Worm (Caenorhabditis elegans): ENCODE data around the gene ttr-12.
A peak's percentile ranks its signal among the peaks of the same experiment; 100 is the strongest.

DNA sequence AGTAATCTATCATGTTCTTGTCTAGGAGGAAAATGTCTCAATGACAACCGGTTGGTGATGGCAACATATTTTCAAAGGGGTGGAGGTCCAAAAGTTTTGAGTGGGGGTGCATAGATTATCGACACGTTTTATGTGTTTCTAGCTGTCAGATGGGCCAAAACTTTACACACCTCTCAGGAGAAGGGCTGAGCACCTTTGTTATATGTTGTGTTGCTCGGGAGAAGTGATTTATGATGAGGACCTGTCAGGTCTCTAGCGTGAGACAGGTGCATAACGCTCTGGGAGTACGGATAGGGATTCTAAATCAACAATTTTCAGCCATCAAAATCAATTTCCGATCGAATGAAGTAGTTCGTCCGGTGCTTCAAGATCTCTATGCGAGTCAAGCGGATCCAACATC, 48.0 kb upstream of the ttr-12 start:
- TF ChIP-seq mab-5 (tag; optimal IDR thresholded peaks at IDR 0.05): peak; percentile 69
- no peak for TF ChIP-seq unc-39 (tag; optimal IDR thresholded peaks at IDR 0.05)
- no peak for TF ChIP-seq snpc-4 (tag; optimal IDR thresholded peaks at IDR 0.05)
- peak; percentile 86 for TF ChIP-seq unc-62 (GFP tag; optimal IDR thresholded peaks at IDR 0.05)
- TF ChIP-seq nhr-28 (tag; optimal IDR thresholded peaks at IDR 0.05): no peak
- TF ChIP-seq lsy-2 (tag; optimal IDR thresholded peaks at IDR 0.05): no peak
- no peak for TF ChIP-seq elt-1 (tag; optimal IDR thresholded peaks at IDR 0.05; ENCODE audit: borderline replicate concordance, insufficient read depth)
- TF ChIP-seq ces-1 (GFP tag; optimal IDR thresholded peaks at IDR 0.05): no peak
- TF ChIP-seq elt-3 (tag; optimal IDR thresholded peaks at IDR 0.05): no peak
- no peak for TF ChIP-seq M03D4.4 (tag; optimal IDR thresholded peaks at IDR 0.05)
- peak; percentile 65 for TF ChIP-seq hlh-1 (tag; optimal IDR thresholded peaks at IDR 0.05)

All from whole organism, mixed stage, embryonic.